Fruit fly (Drosophila melanogaster) whole organism, prepupa: ENCODE results near the gene Sarm.

ENCODE experiments used
- Blimp-1 ChIP-seq: fragments of 200-800 bp; sonication (Bioruptor generic); optimal IDR thresholded peaks from 3 replicates; lab custom pipeline; 2017; ENCODE audit warnings: missing biosample characterization, missing genetic modification characterization, mild to moderate bottlenecking, moderate library complexity, missing genetic modification reagents
- CG11294 ChIP-seq: fragments of 200-800 bp; sonication (Bioruptor generic); IDR thresholded peaks from 2 replicates; pipeline ENCODE4 v1.3.6; 2022; ENCODE audit warnings: missing biosample characterization, missing genetic modification characterization
- CG11762 ChIP-seq: fragments of 200-800 bp; sonication (Bioruptor generic); optimal IDR thresholded peaks from 3 replicates; lab custom pipeline; 2016; ENCODE audit warnings: missing biosample characterization, missing genetic modification characterization; ENCODE audit not compliant: insufficient read depth
- CG11902 ChIP-seq: fragments of 200-800 bp; sonication (Bioruptor generic); optimal IDR thresholded peaks from 3 replicates; lab custom pipeline; 2016; ENCODE audit warnings: missing biosample characterization, missing genetic modification characterization
- CG1621 ChIP-seq: fragments of 200-800 bp; sonication (Bioruptor generic); optimal IDR thresholded peaks from 3 replicates; lab custom pipeline; 2018; ENCODE audit warnings: missing biosample characterization, mild to moderate bottlenecking, missing genetic modification characterization
- CG16779 ChIP-seq: fragments of 200-800 bp; sonication (Bioruptor generic); optimal IDR thresholded peaks from 3 replicates; lab custom pipeline; 2017; ENCODE audit warnings: missing biosample characterization, mild to moderate bottlenecking, missing genetic modification characterization
- CG3032 ChIP-seq: fragments of 200-800 bp; optimal IDR thresholded peaks from 2 replicates; lab custom pipeline; 2019; ENCODE audit warnings: missing biosample characterization, mild to moderate bottlenecking, missing genetic modification characterization, moderate library complexity
- CG31627 ChIP-seq: fragments of 200-800 bp; sonication (Bioruptor generic); optimal IDR thresholded peaks from 3 replicates; lab custom pipeline; 2016; ENCODE audit warnings: missing biosample characterization, missing genetic modification characterization
- CG32006 ChIP-seq: fragments of 200-800 bp; sonication (Bioruptor generic); optimal IDR thresholded peaks from 3 replicates; lab custom pipeline; 2017; ENCODE audit warnings: missing biosample characterization, mild to moderate bottlenecking, missing genetic modification characterization
- CG34406 ChIP-seq: fragments of 200-800 bp; sonication (Bioruptor generic); optimal IDR thresholded peaks from 3 replicates; lab custom pipeline; 2016; ENCODE audit warnings: missing biosample characterization, missing genetic modification characterization
- CG4318 ChIP-seq: fragments of 200-800 bp; sonication (Bioruptor generic); optimal IDR thresholded peaks from 3 replicates; lab custom pipeline; 2017; ENCODE audit warnings: missing biosample characterization, mild to moderate bottlenecking, missing genetic modification characterization
- CG6163 ChIP-seq: fragments of 200-800 bp; sonication (Bioruptor generic); IDR thresholded peaks from 3 replicates; pipeline ENCODE4 v1.3.6; 2022; ENCODE audit warnings: missing biosample characterization, missing genetic modification characterization
- CG6276 ChIP-seq: fragments of 200-800 bp; sonication (Bioruptor generic); optimal IDR thresholded peaks from 2 replicates; lab custom pipeline; 2017; ENCODE audit warnings: missing biosample characterization, mild to moderate bottlenecking, missing genetic modification characterization
- CG6808 ChIP-seq: fragments of 200-800 bp; sonication (Bioruptor generic); optimal IDR thresholded peaks from 3 replicates; lab custom pipeline; 2017; ENCODE audit warnings: missing biosample characterization, missing genetic modification characterization, mild to moderate bottlenecking, moderate library complexity, missing genetic modification reagents
- CG6854 ChIP-seq: fragments of 200-800 bp; sonication (Bioruptor generic); optimal IDR thresholded peaks from 2 replicates; lab custom pipeline; 2017; ENCODE audit warnings: missing biosample characterization, mild to moderate bottlenecking, missing genetic modification characterization
- CG8119 ChIP-seq: fragments of 200-800 bp; sonication (Bioruptor generic); IDR thresholded peaks from 3 replicates; pipeline ENCODE4 v1.3.6; 2022; ENCODE audit warnings: missing biosample characterization, missing genetic modification characterization
- CG8319 ChIP-seq: fragments of 200-800 bp; sonication (Bioruptor generic); optimal IDR thresholded peaks from 3 replicates; lab custom pipeline; 2016; ENCODE audit warnings: missing biosample characterization, missing genetic modification characterization
- CG8632 ChIP-seq: fragments of 200-800 bp; sonication (Bioruptor generic); optimal IDR thresholded peaks from 3 replicates; lab custom pipeline; 2016; ENCODE audit warnings: missing biosample characterization, missing genetic modification characterization
- CG9139 ChIP-seq: fragments of 200-800 bp; sonication (Bioruptor generic); optimal IDR thresholded peaks from 3 replicates; lab custom pipeline; 2017; ENCODE audit warnings: missing biosample characterization, mild to moderate bottlenecking, missing genetic modification characterization
- Eip75B ChIP-seq: fragments of 200-800 bp; sonication (Bioruptor generic); optimal IDR thresholded peaks from 3 replicates; lab custom pipeline; 2016; ENCODE audit warnings: missing biosample characterization, missing genetic modification characterization
- Eip78C ChIP-seq: fragments of 200-800 bp; sonication (Bioruptor generic); peaks from one replicate; lab custom pipeline; 2016; ENCODE audit warnings: missing biosample characterization, missing genetic modification characterization
- Eip93F ChIP-seq: fragments of 200-800 bp; sonication (Bioruptor generic); optimal IDR thresholded peaks from 2 replicates; lab custom pipeline; 2016; ENCODE audit warnings: missing biosample characterization, mild to moderate bottlenecking, missing genetic modification characterization
- Ets21C ChIP-seq: fragments of 200-800 bp; sonication (Bioruptor generic); optimal IDR thresholded peaks from 3 replicates; lab custom pipeline; 2016; ENCODE audit warnings: missing biosample characterization, missing genetic modification characterization
- Ets96B ChIP-seq: fragments of 200-800 bp; optimal IDR thresholded peaks from 2 replicates; lab custom pipeline; 2019; ENCODE audit warnings: missing biosample characterization, mild to moderate bottlenecking, missing genetic modification characterization, moderate library complexity
- Hr38 ChIP-seq: sonication (Bioruptor generic); optimal IDR thresholded peaks from 2 replicates; lab custom pipeline; 2016; ENCODE audit warnings: missing biosample characterization, missing genetic modification characterization
- Hr39 ChIP-seq: fragments of 200-800 bp; sonication (Bioruptor generic); optimal IDR thresholded peaks from 2 replicates; lab custom pipeline; 2016; ENCODE audit warnings: missing biosample characterization, missing genetic modification characterization
- Hr4 ChIP-seq: fragments of 200-800 bp; sonication (Bioruptor generic); optimal IDR thresholded peaks from 3 replicates; lab custom pipeline; 2016; ENCODE audit warnings: missing biosample characterization, missing genetic modification characterization
- Met ChIP-seq: fragments of 200-800 bp; sonication (Bioruptor generic); optimal IDR thresholded peaks from 3 replicates; lab custom pipeline; 2016; ENCODE audit warnings: missing biosample characterization, missing genetic modification characterization
- OdsH ChIP-seq: fragments of 200-800 bp; sonication (Bioruptor generic); optimal IDR thresholded peaks from 3 replicates; lab custom pipeline; 2016; ENCODE audit warnings: missing biosample characterization, missing genetic modification characterization
- Smox ChIP-seq: fragments of 200-800 bp; sonication (Bioruptor generic); optimal IDR thresholded peaks from 3 replicates; lab custom pipeline; 2016; ENCODE audit warnings: missing biosample characterization, missing genetic modification characterization
- Sox102F ChIP-seq: fragments of 200-800 bp; sonication (Bioruptor generic); optimal IDR thresholded peaks from 2 replicates; lab custom pipeline; 2016; ENCODE audit warnings: missing biosample characterization, mild to moderate bottlenecking, missing genetic modification characterization
- Sox15 ChIP-seq: fragments of 200-800 bp; sonication (Bioruptor generic); optimal IDR thresholded peaks from 3 replicates; lab custom pipeline; 2016; ENCODE audit warnings: missing biosample characterization, missing genetic modification characterization
- achi ChIP-seq: fragments of 200-800 bp; sonication (Bioruptor generic); optimal IDR thresholded peaks from 3 replicates; lab custom pipeline; 2016; ENCODE audit warnings: missing biosample characterization, missing genetic modification characterization
- dac ChIP-seq: fragments of 200-800 bp; sonication (Bioruptor generic); optimal IDR thresholded peaks from 2 replicates; lab custom pipeline; 2017; ENCODE audit warnings: missing biosample characterization, mild to moderate bottlenecking, missing genetic modification characterization
- eg ChIP-seq: fragments of 200-800 bp; sonication (Bioruptor generic); IDR thresholded peaks from 3 replicates; pipeline ENCODE4 v1.3.6; 2022; ENCODE audit warnings: missing biosample characterization, missing genetic modification characterization
- fd85E ChIP-seq: fragments of 200-800 bp; sonication (Bioruptor generic); optimal IDR thresholded peaks from 3 replicates; lab custom pipeline; 2016; ENCODE audit warnings: missing biosample characterization, missing genetic modification characterization
- fkh ChIP-seq: fragments of 200-800 bp; sonication (Bioruptor generic); optimal IDR thresholded peaks from 3 replicates; lab custom pipeline; 2017; ENCODE audit warnings: missing biosample characterization, mild to moderate bottlenecking, missing genetic modification characterization, moderate library complexity
- spab ChIP-seq: fragments of 200-800 bp; sonication (Bioruptor generic); optimal IDR thresholded peaks from 2 replicates; lab custom pipeline; 2017; ENCODE audit warnings: missing biosample characterization, mild to moderate bottlenecking, missing genetic modification characterization, missing genetic modification reagents
- ss ChIP-seq, 2 experiments: fragments of 200-800 bp; sonication (Bioruptor generic); optimal IDR thresholded peaks; 2 replicates in 1 of 2; 3 replicates in 1 of 2; lab custom pipeline; 2017 to 2018; ENCODE audit warnings: mild to moderate bottlenecking in 2 of 2, missing biosample characterization in 2 of 2, missing genetic modification characterization in 2 of 2, moderate library complexity in 1 of 2
- svp ChIP-seq: fragments of 200-800 bp; sonication (Bioruptor generic); peaks from one replicate; lab custom pipeline; 2016; ENCODE audit warnings: missing biosample characterization, missing genetic modification characterization
- topi ChIP-seq: fragments of 200-800 bp; sonication (Bioruptor generic); optimal IDR thresholded peaks from 3 replicates; lab custom pipeline; 2016; ENCODE audit warnings: missing biosample characterization, missing genetic modification characterization
- vri ChIP-seq: fragments of 200-800 bp; sonication (Bioruptor generic); optimal IDR thresholded peaks from 3 replicates; lab custom pipeline; 2016; ENCODE audit warnings: missing biosample characterization, mild to moderate bottlenecking, missing genetic modification characterization

Gene Sarm

DNA sequence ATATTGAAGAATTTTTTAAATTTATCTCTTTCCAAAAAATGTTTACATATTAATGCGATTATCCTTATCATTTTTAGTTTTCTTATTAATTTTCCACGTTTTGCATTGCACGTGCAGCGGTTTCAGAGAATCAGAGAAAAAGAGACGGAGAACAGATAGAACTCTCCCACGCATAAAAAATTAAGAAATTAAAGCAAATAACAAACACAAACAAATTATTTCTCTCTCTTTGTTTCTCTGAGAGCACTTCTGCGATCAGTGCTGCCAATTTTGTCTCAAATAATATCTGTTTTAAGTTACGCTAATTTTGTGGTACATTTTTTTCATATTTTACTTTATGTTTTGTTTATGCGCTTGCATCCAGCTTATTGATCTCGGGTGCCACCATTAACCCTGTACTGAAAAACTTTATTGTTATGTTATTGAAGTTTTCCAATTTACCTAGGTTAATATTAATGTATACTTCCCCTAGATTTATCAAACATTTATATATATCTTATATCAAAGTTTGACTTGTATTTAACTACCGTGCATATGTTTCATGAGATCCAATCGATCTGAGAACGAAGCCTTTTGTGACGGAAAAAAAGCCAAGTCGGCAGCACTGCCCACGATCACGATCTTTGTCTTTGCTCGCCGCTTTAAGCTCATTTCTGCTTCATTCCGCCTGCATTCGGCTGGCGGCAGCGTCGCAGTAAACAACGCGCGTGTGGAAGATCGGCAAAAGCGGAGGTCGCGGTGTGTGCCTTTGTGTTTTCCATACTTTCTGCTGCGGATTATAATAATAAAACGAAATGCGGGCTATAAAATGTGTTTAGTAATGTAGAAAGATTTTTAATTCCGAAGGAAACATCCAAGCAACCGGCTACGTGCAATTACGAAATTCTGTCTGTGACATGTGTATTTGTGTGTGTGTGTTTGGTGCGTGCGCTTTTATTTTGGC lies at the start of gene Sarm (continued):
- TF ChIP-seq svp (peak; percentile 91), CG34406 (GFP tag; lab: Kevin White, UChicago) (peak; percentile 59), eg (GFP tag; lab: Robert Waterston, UW) (no peak; the same call in 2 of the 3 replicates), Eip78C (GFP tag; lab: Kevin White, UChicago) (peak; percentile 24), CG4318 (GFP tag; lab: Kevin White, UChicago) (no peak), CG6276 (GFP tag; lab: Kevin White, UChicago) (peak; percentile 66), CG6163 (GFP tag; lab: Robert Waterston, UW) (peak; percentile 39; the same call in 1 of the 3 replicates), Eip93F (GFP tag; lab: Kevin White, UChicago) (peak; percentile 48), CG3032 (tag; lab: Kevin White, UChicago) (peak; percentile 44), CG8632 (peak; percentile 47), CG11294 (GFP tag; lab: Robert Waterston, UW) (no peak)

DNA sequence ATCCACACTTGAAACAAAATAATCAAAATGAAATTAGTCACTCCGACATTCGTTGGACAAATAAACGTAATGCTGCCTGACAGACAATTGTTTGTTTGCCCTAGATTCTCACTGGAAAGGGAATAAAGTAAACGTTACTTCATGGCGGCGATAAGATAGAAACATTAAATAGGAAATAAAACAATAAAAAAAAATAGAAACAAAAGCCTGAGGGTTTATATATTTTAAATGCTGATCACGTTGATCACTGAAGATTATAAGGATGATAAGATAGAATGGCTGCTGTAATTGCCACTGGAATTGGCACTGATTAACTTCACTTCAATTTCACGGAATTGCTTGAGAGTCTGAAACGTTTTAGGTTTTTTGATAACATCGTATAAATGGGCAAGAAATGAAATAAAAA lies 45.0 kb upstream of the Sarm start:
- TF ChIP-seq vri (GFP tag; lab: Kevin White, UChicago) (peak; percentile 85), Met (GFP tag; lab: Kevin White, UChicago) (no peak), fkh (GFP tag; lab: Kevin White, UChicago) (peak; percentile 92), Hr4 (GFP tag; lab: Kevin White, UChicago) (no peak), Eip78C (GFP tag; lab: Kevin White, UChicago) (peak; percentile 32), fd85E (GFP tag; lab: Kevin White, UChicago) (no peak)

DNA sequence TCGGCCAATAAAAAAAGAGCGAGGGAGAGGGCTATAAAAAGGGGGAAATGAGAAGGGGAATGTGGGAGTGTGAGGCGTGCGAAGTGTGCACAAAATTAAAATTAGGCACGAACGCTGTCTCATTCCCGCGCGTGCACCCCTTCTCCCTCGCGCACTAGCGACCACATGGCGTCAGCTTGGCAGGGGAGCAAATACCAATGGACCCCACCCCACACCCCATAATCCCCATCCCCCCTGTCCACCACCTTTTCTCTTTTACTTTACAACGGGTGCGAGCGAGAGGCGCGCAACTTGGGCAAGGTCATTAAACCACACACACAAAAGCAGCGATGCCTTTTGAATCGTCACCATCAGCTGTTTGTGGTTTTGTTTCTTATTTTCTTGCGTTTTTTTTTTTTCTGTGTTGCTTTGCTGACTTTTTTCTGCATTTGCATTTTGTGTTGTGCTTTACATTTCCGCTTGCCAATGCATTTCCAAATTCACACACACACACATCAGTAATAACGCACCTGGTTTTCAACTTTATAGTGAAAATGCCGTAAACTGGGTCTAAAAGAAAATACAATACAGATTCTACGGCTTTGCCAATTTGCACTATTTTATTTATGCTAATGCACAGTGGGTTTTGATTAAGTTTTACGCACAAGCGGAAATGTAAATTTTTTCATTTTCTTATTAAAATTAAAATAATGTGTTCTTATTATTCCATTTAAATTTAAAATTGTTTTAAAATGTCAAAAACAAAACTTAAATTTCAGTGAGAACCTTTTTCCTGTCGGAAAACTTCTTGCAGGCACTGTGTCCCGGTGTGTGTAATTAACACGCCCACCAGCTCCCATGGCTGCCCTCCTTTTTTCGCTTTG lies 39.2 kb upstream of the Sarm start:
- TF ChIP-seq CG1621 (tag; lab: Kevin White, UChicago) = peak; percentile 25
- peak; percentile 66 for TF ChIP-seq Hr39 (GFP tag; lab: Kevin White, UChicago)
- TF ChIP-seq fkh (GFP tag; lab: Kevin White, UChicago) = peak; percentile 49
- TF ChIP-seq CG32006 (GFP tag; lab: Kevin White, UChicago) = peak; percentile 70
- TF ChIP-seq vri (GFP tag; lab: Kevin White, UChicago) = peak; percentile 29
- peak; percentile 19 for TF ChIP-seq CG9139 (GFP tag; lab: Kevin White, UChicago)
- TF ChIP-seq CG8319 (GFP tag; lab: Kevin White, UChicago) = no peak
- TF ChIP-seq Ets21C = peak; percentile 41
- TF ChIP-seq spab (GFP tag; lab: Kevin White, UChicago) = peak; percentile 48
- peak; percentile 21 for TF ChIP-seq CG16779 (tag; lab: Kevin White, UChicago)
- peak; percentile 63 for TF ChIP-seq CG31627 (GFP tag; lab: Kevin White, UChicago)
- peak; percentile 62 for TF ChIP-seq Ets96B (tag; lab: Kevin White, UChicago)
- TF ChIP-seq dac (GFP tag; lab: Kevin White, UChicago) = no peak
- no peak for TF ChIP-seq CG6854 (GFP tag; lab: Kevin White, UChicago)
- TF ChIP-seq CG11294 (GFP tag; lab: Robert Waterston, UW) = peak; percentile 61; the same call in 1 of the 2 replicates
- TF ChIP-seq CG11902 (GFP tag; lab: Kevin White, UChicago) = peak; percentile 15
- TF ChIP-seq CG6163 (GFP tag; lab: Robert Waterston, UW) = peak; percentile 73
- peak; percentile 43 for TF ChIP-seq topi (GFP tag; lab: Kevin White, UChicago)
- TF ChIP-seq CG8119 (GFP tag; lab: Robert Waterston, UW) = peak; percentile 77
- no peak for TF ChIP-seq Blimp-1 (GFP tag; lab: Kevin White, UChicago)
- TF ChIP-seq achi (GFP tag; lab: Kevin White, UChicago) = peak; percentile 47
- TF ChIP-seq CG11762 (GFP tag; lab: Kevin White, UChicago) = peak; percentile 45
- TF ChIP-seq OdsH (GFP tag; lab: Kevin White, UChicago) = peak; percentile 73
- TF ChIP-seq ss (GFP tag; optimal IDR thresholded peaks at IDR 0.05; lab: Kevin White, UChicago) = peak in 1 of 2 experiments; percentile 48
- TF ChIP-seq Hr38 (GFP tag; lab: Kevin White, UChicago) = no peak
- TF ChIP-seq Eip78C (GFP tag; lab: Kevin White, UChicago) = peak; percentile 90
- TF ChIP-seq Eip75B (GFP tag; lab: Kevin White, UChicago) = peak; percentile 57
- TF ChIP-seq Sox102F = peak; percentile 70
- TF ChIP-seq Sox15 (GFP tag; lab: Kevin White, UChicago) = peak; percentile 54
- TF ChIP-seq CG6808 = peak; percentile 54
- no peak for TF ChIP-seq Eip93F (GFP tag; lab: Kevin White, UChicago)
- TF ChIP-seq Smox (GFP tag; lab: Kevin White, UChicago) = peak; percentile 64
- peak; percentile 67; the same call in 2 of the 3 replicates for TF ChIP-seq eg (GFP tag; lab: Robert Waterston, UW)
